Worm (Caenorhabditis elegans) whole organism, early embryonic: ENCODE data around the gene dnj-16.

Experiments used
- B0310.2 ChIP-seq: sonication (generic microtip); optimal IDR thresholded peaks from 2 replicates; lab custom pipeline; 2016; ENCODE audit warnings: mild to moderate bottlenecking, missing genetic modification characterization, missing compliant biosample characterization
- F13C5.2 ChIP-seq: sonication (generic microtip); optimal IDR thresholded peaks from 2 replicates; lab custom pipeline; 2017; ENCODE audit warnings: mild to moderate bottlenecking, missing genetic modification characterization, inconsistent platforms, missing compliant biosample characterization
- aly-1 ChIP-seq: sonication (generic microtip); optimal IDR thresholded peaks from 2 replicates; lab custom pipeline; 2016; ENCODE audit warnings: missing genetic modification characterization, missing compliant biosample characterization
- ama-1 ChIP-seq: fragments of 150-350 bp; optimal IDR thresholded peaks from 2 replicates; lab custom pipeline; 2014
- ceh-13 ChIP-seq: fragments of 200-800 bp; sonication (Bioruptor generic); optimal IDR thresholded peaks from 2 replicates; lab custom pipeline; 2018; ENCODE audit warnings: mild to moderate bottlenecking, missing genetic modification characterization, missing compliant biosample characterization
- ceh-36 ChIP-seq: sonication (generic microtip); optimal IDR thresholded peaks from 2 replicates; lab custom pipeline; 2016; ENCODE audit warnings: missing genetic modification characterization, inconsistent platforms, missing compliant biosample characterization
- ets-7 ChIP-seq: sonication (generic microtip); optimal IDR thresholded peaks from 2 replicates; lab custom pipeline; 2016; ENCODE audit warnings: missing genotype, missing genetic modification characterization, missing compliant biosample characterization
- flt-1 ChIP-seq: fragments of 200-800 bp; sonication (Bioruptor generic); IDR thresholded peaks from 2 replicates; pipeline ENCODE4 v1.3.6; 2022; ENCODE audit warnings: missing genetic modification characterization, missing compliant biosample characterization
- hmbx-1 ChIP-seq: sonication (generic microtip); optimal IDR thresholded peaks from 2 replicates; lab custom pipeline; 2016; ENCODE audit warnings: mild to moderate bottlenecking, missing genetic modification characterization, missing compliant biosample characterization
- hmg-4 ChIP-seq: fragments of 200-800 bp; sonication (Bioruptor generic); optimal IDR thresholded peaks from 2 replicates; lab custom pipeline; 2018; ENCODE audit warnings: mild to moderate bottlenecking, missing genetic modification characterization, missing compliant biosample characterization
- hnd-1 ChIP-seq: sonication (generic microtip); optimal IDR thresholded peaks from 2 replicates; lab custom pipeline; 2016; ENCODE audit warnings: missing genetic modification characterization, missing compliant biosample characterization
- pes-1 ChIP-seq: fragments of 200-800 bp; sonication (Bioruptor generic); IDR thresholded peaks from 2 replicates; pipeline ENCODE4 v1.3.6; 2022; ENCODE audit warnings: missing genetic modification reagents, missing genetic modification characterization, missing compliant biosample characterization
- scrt-1 ChIP-seq: fragments of 200-800 bp; sonication (Bioruptor generic); IDR thresholded peaks from 2 replicates; pipeline ENCODE4 v1.3.6; 2022; ENCODE audit warnings: missing genetic modification characterization, missing compliant biosample characterization
- sea-1 ChIP-seq: fragments of 200-800 bp; sonication (Bioruptor generic); conservative IDR thresholded peaks from 2 replicates; pipeline ENCODE4 v1.3.6; 2022; ENCODE audit warnings: missing genetic modification characterization, missing compliant biosample characterization
- tbx-11 ChIP-seq: fragments of 200-800 bp; sonication (Bioruptor generic); IDR thresholded peaks from 2 replicates; pipeline ENCODE4 v1.3.6; 2022; ENCODE audit warnings: missing genetic modification characterization, missing compliant biosample characterization
- tbx-37 ChIP-seq: fragments of 200-800 bp; sonication (Bioruptor generic); conservative IDR thresholded peaks from 2 replicates; pipeline ENCODE4 v1.3.6; 2022; ENCODE audit warnings: missing genetic modification reagents, missing genetic modification characterization, missing compliant biosample characterization
- tra-4 ChIP-seq: sonication (generic microtip); optimal IDR thresholded peaks from 2 replicates; lab custom pipeline; 2017; ENCODE audit warnings: missing genetic modification characterization, missing compliant biosample characterization

dnj-16 gene

ce11 chrIII:4236178-4236577 lies 45.2 kb downstream of the dnj-16 start:
- no peak for TF ChIP-seq ceh-13 (GFP tag; lab: Kevin White, UChicago)

ce11 chrIII:4237660-4238059 lies 46.7 kb downstream of the dnj-16 start:
- TF ChIP-seq hmg-4 (GFP tag; lab: Kevin White, UChicago) = peak; percentile 15
- no peak for TF ChIP-seq flt-1 (GFP tag; lab: Robert Waterston, UW)

- TF ChIP-seq B0310.2 (no peak), ceh-13 (GFP tag; lab: Kevin White, UChicago) (no peak), tbx-11 (GFP tag; lab: Robert Waterston, UW) (no peak), ama-1 (lab: Kevin White, UChicago) (no peak), tbx-37 (no peak), ets-7 (tag; lab: Kevin White, UChicago) (no peak), pes-1 (GFP tag; lab: Robert Waterston, UW) (no peak), ceh-36 (tag; lab: Kevin White, UChicago) (no peak), hmbx-1 (tag; lab: Kevin White, UChicago) (no peak), scrt-1 (GFP tag; lab: Robert Waterston, UW) (no peak), sea-1 (no peak), hnd-1 (tag; lab: Kevin White, UChicago) (no peak), aly-1 (tag; lab: Kevin White, UChicago) (no peak), flt-1 (GFP tag; lab: Robert Waterston, UW) (no peak), F13C5.2 (tag; lab: Kevin White, UChicago) (no peak), hmg-4 (GFP tag; lab: Kevin White, UChicago) (no peak), tra-4 (tag; lab: Kevin White, UChicago) (no peak)
These were observed 49.2 kb downstream of the dnj-16 start for ce11 chrIII:4240126-4240525.

- no peak for TF ChIP-seq hnd-1 (tag; lab: Kevin White, UChicago)
- TF ChIP-seq ama-1 (lab: Kevin White, UChicago) = no peak
- no peak for TF ChIP-seq tbx-11 (GFP tag; lab: Robert Waterston, UW)
- TF ChIP-seq pes-1 (GFP tag; lab: Robert Waterston, UW) = no peak
- TF ChIP-seq B0310.2 = no peak
- no peak for TF ChIP-seq ceh-36 (tag; lab: Kevin White, UChicago)
- TF ChIP-seq flt-1 (GFP tag; lab: Robert Waterston, UW) = no peak
- no peak for TF ChIP-seq scrt-1 (GFP tag; lab: Robert Waterston, UW)
These were observed 50.2 kb downstream of the dnj-16 start for ce11 chrIII:4241181-4241580.

ce11 chrIII:4242225-4242862 lies 51.4 kb downstream of the dnj-16 start, which contains the start of gene F43C1.7:
F43C1.7 (minus strand) TSS chrIII:4242575.
- TF ChIP-seq F13C5.2 (tag; lab: Kevin White, UChicago) (no peak), sea-1 (no peak), hmbx-1 (tag; lab: Kevin White, UChicago) (no peak), ceh-36 (tag; lab: Kevin White, UChicago) (no peak), tra-4 (tag; lab: Kevin White, UChicago) (no peak), tbx-37 (no peak), hnd-1 (tag; lab: Kevin White, UChicago) (no peak), ceh-13 (GFP tag; lab: Kevin White, UChicago) (no peak), tbx-11 (GFP tag; lab: Robert Waterston, UW) (no peak), hmg-4 (GFP tag; lab: Kevin White, UChicago) (no peak), ama-1 (lab: Kevin White, UChicago) (no peak), scrt-1 (GFP tag; lab: Robert Waterston, UW) (no peak), B0310.2 (no peak), flt-1 (GFP tag; lab: Robert Waterston, UW) (no peak)
